Worm (Caenorhabditis elegans) whole organism, late embryonic: ENCODE results near the gene epg-3.

Experiments used
- C08G9.2 ChIP-seq: sonication (generic microtip); optimal IDR thresholded peaks from 2 replicates; lab custom pipeline; 2016; ENCODE audit warnings: mild to moderate bottlenecking, missing genetic modification characterization, moderate library complexity, missing compliant biosample characterization
- C38D4.7 ChIP-seq: fragments of 200-800 bp; sonication (Bioruptor generic); optimal IDR thresholded peaks from 2 replicates; lab custom pipeline; 2018; ENCODE audit warnings: mild to moderate bottlenecking, missing genetic modification characterization, moderate library complexity, missing compliant biosample characterization
- K09A11.1 ChIP-seq: sonication (generic microtip); optimal IDR thresholded peaks from 2 replicates; lab custom pipeline; 2017; ENCODE audit warnings: antibody characterized with exemption, mild to moderate bottlenecking, missing genetic modification characterization, missing compliant biosample characterization; ENCODE audit not compliant: insufficient read depth
- T23F11.4 ChIP-seq: fragments of 200-800 bp; sonication (Bioruptor generic); optimal IDR thresholded peaks from 2 replicates; lab custom pipeline; 2018; ENCODE audit warnings: mild to moderate bottlenecking, missing genetic modification characterization, missing compliant biosample characterization
- ahr-1 ChIP-seq: sonication (generic microtip); optimal IDR thresholded peaks from 2 replicates; lab custom pipeline; 2016; ENCODE audit warnings: missing genetic modification characterization, missing compliant biosample characterization
- ama-1 ChIP-seq: fragments of 150-350 bp; optimal IDR thresholded peaks from 2 replicates; lab custom pipeline; 2014
- ceh-18 ChIP-seq: sonication (generic microtip); optimal IDR thresholded peaks from 2 replicates; lab custom pipeline; 2016; ENCODE audit warnings: missing genetic modification characterization, missing compliant biosample characterization
- ceh-22 ChIP-seq: sonication (generic microtip); optimal IDR thresholded peaks from 2 replicates; lab custom pipeline; 2017; ENCODE audit warnings: missing biosample characterization, missing genetic modification characterization
- ceh-30 ChIP-seq: fragments of 150-350 bp; optimal IDR thresholded peaks from 2 replicates; lab custom pipeline; 2014; ENCODE audit warnings: missing biosample characterization, missing genetic modification characterization
- ceh-31 ChIP-seq: sonication (generic microtip); optimal IDR thresholded peaks from 2 replicates; lab custom pipeline; 2016; ENCODE audit warnings: missing genetic modification characterization, missing compliant biosample characterization
- ceh-34 ChIP-seq: sonication (generic microtip); optimal IDR thresholded peaks from 2 replicates; lab custom pipeline; 2016; ENCODE audit warnings: mild to moderate bottlenecking, missing genetic modification characterization, missing compliant biosample characterization
- ceh-9 ChIP-seq: sonication (generic microtip); optimal IDR thresholded peaks from 2 replicates; lab custom pipeline; 2016; ENCODE audit warnings: mild to moderate bottlenecking, missing genetic modification characterization, inconsistent platforms, missing compliant biosample characterization
- dmd-4 ChIP-seq: sonication (generic microtip); optimal IDR thresholded peaks from 2 replicates; lab custom pipeline; 2016; ENCODE audit warnings: borderline replicate concordance, missing genetic modification characterization, missing compliant biosample characterization
- fax-1 ChIP-seq: sonication (generic microtip); optimal IDR thresholded peaks from 2 replicates; lab custom pipeline; 2016; ENCODE audit warnings: missing genotype, missing genetic modification characterization, missing compliant biosample characterization
- hlh-13 ChIP-seq: fragments of 200-800 bp; sonication (Bioruptor generic); optimal IDR thresholded peaks from 2 replicates; lab custom pipeline; 2018; ENCODE audit warnings: mild to moderate bottlenecking, missing genetic modification characterization, missing compliant biosample characterization
- hlh-15 ChIP-seq: sonication (generic microtip); optimal IDR thresholded peaks from 2 replicates; lab custom pipeline; 2016; ENCODE audit warnings: missing genetic modification characterization, missing compliant biosample characterization
- hlh-30 ChIP-seq: sonication (generic microtip); optimal IDR thresholded peaks from 2 replicates; lab custom pipeline; 2017; ENCODE audit warnings: antibody characterized with exemption, missing genetic modification characterization, missing compliant biosample characterization; ENCODE audit not compliant: insufficient read depth
- hlh-8 ChIP-seq: sonication (generic microtip); optimal IDR thresholded peaks from 2 replicates; lab custom pipeline; 2016; ENCODE audit warnings: missing genotype, missing genetic modification characterization, missing compliant biosample characterization
- npax-4 ChIP-seq: sonication (generic microtip); optimal IDR thresholded peaks from 2 replicates; lab custom pipeline; 2016; ENCODE audit warnings: missing genetic modification characterization, missing compliant biosample characterization
- pag-3 ChIP-seq: sonication (generic microtip); optimal IDR thresholded peaks from 2 replicates; lab custom pipeline; 2016; ENCODE audit warnings: missing compliant biosample characterization, missing genetic modification characterization, borderline replicate concordance
- pha-4 ChIP-seq: fragments of 150-350 bp; optimal IDR thresholded peaks from 2 replicates; lab custom pipeline; 2018; ENCODE audit warnings: missing biosample characterization, missing genetic modification reagents, missing genetic modification characterization
- sdc-2 ChIP-seq: sonication (generic microtip); optimal IDR thresholded peaks from 2 replicates; lab custom pipeline; 2016; ENCODE audit warnings: missing genotype, missing genetic modification characterization, missing compliant biosample characterization
- tbx-7 ChIP-seq: sonication (generic microtip); optimal IDR thresholded peaks from 2 replicates; lab custom pipeline; 2016; ENCODE audit warnings: missing genotype, missing genetic modification characterization, missing compliant biosample characterization
- unc-55 ChIP-seq: sonication (generic microtip); optimal IDR thresholded peaks from 2 replicates; lab custom pipeline; 2017; ENCODE audit warnings: missing biosample characterization, missing genetic modification reagents, missing genetic modification characterization
- ztf-16 ChIP-seq: sonication (generic microtip); optimal IDR thresholded peaks from 2 replicates; lab custom pipeline; 2017; ENCODE audit warnings: missing genetic modification characterization, missing compliant biosample characterization

The epg-3 gene

ce11 chrIII:12980770-12981169 is 46.3 kb downstream of the epg-3 start, which contains the start of gene ZK1010.4:
Gene ZK1010.4 (plus strand): TSS chrIII:12981070.
- no peak for TF ChIP-seq npax-4 (tag; lab: Kevin White, UChicago)
- no peak for TF ChIP-seq unc-55 (GFP tag; lab: Kevin White, UChicago)
- TF ChIP-seq hlh-13 (GFP tag; lab: Kevin White, UChicago), result no peak
- TF ChIP-seq ama-1, result no peak
- no peak for TF ChIP-seq hlh-8 (tag; lab: Kevin White, UChicago)
- TF ChIP-seq ztf-16 (tag; lab: Kevin White, UChicago), result no peak
- TF ChIP-seq ceh-9 (tag; lab: Kevin White, UChicago), result no peak
- TF ChIP-seq hlh-30 (tag; lab: Kevin White, UChicago), result no peak
- TF ChIP-seq ceh-18, result no peak

DNA sequence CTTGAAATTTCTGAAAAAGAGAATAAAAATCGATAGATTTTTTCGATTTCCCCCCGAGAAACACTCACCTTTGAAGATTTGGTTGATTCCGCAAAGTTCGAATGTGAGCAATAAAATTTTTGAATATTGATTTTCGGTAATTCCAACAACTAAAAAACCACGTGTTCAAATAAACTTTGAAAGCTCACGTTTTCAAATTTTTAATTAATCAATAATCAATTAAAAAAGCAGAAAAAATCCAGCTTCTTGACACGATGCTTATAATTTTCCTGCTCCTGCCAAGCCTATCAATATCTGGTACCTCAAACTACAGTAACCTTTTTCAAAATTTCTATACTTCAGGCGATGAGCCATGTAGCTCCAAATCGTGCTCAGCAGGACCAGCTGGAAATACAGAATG is 52.9 kb downstream of the epg-3 start, which contains the start of gene ZK1010.5:
ZK1010.5 (minus strand) TSS at position 101 of the 400 bp plus-strand sequence.
- TF ChIP-seq hlh-8 (tag; lab: Kevin White, UChicago) (no peak), pha-4 (tag; lab: Kevin White, UChicago) (no peak), ama-1 (no peak), tbx-7 (tag; lab: Kevin White, UChicago) (no peak), ceh-30 (tag; lab: Kevin White, UChicago) (no peak), pag-3 (tag; lab: Kevin White, UChicago) (no peak), ceh-22 (tag; lab: Kevin White, UChicago) (no peak), sdc-2 (tag; lab: Kevin White, UChicago) (no peak), T23F11.4 (no peak), fax-1 (tag; lab: Kevin White, UChicago) (no peak), hlh-15 (tag; lab: Kevin White, UChicago) (no peak), K09A11.1 (tag; lab: Kevin White, UChicago) (no peak), C38D4.7 (no peak), ceh-34 (tag; lab: Kevin White, UChicago) (no peak), ceh-31 (tag; lab: Kevin White, UChicago) (no peak), ahr-1 (tag; lab: Kevin White, UChicago) (no peak), C08G9.2 (no peak), dmd-4 (tag; lab: Kevin White, UChicago) (no peak)

DNA sequence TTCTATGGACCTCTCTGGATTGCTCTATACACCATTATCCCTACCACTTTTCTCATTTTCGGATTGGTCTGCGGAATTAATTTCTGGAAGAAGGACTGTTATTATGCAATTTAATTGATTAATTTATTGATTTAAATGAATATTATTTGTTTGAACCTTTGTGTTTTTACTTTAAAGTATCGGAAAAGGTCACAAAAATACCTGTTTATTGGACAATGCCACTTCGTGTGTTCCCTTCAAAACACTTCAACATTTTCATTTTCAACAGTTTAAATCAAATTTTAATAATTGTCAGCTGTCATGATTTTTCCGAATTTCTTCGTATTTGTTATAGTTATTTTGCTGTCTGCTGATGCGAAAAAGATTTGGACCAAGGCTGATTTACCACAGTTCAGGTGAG is 56.5 kb downstream of the epg-3 start, which contains the start of gene ZK1010.12:
ZK1010.12 (plus strand) TSS at position 301 of the 400 bp plus-strand sequence.
- TF ChIP-seq hlh-13 (GFP tag; lab: Kevin White, UChicago), result no peak
